Worm (Caenorhabditis elegans) whole organism, L2 larva: Measurements from ENCODE around the gene C34E10.9.
A peak's percentile ranks its signal among the peaks of the same experiment; 100 is the strongest.

Source experiments
- C34F6.9 ChIP-seq: fragments of 150-350 bp; optimal IDR thresholded peaks from 2 replicates; lab custom pipeline; 2014; ENCODE audit warnings: missing biosample characterization, missing genetic modification characterization
- F13H6.1 ChIP-seq: sonication (generic microtip); optimal IDR thresholded peaks from 2 replicates; lab custom pipeline; 2016; ENCODE audit warnings: missing genetic modification characterization, missing compliant biosample characterization
- R02D3.7 ChIP-seq: fragments of 150-350 bp; optimal IDR thresholded peaks from 2 replicates; lab custom pipeline; 2014; ENCODE audit warnings: missing biosample characterization, missing genetic modification characterization
- ZK546.5 ChIP-seq: sonication (generic microtip); optimal IDR thresholded peaks from 2 replicates; lab custom pipeline; 2017; ENCODE audit warnings: missing biosample characterization, missing genetic modification characterization
- alr-1 ChIP-seq: fragments of 150-350 bp; optimal IDR thresholded peaks from 2 replicates; lab custom pipeline; 2014; ENCODE audit warnings: missing biosample characterization, missing genetic modification characterization
- aly-2 ChIP-seq: fragments of 150-350 bp; optimal IDR thresholded peaks from 2 replicates; lab custom pipeline; 2014; ENCODE audit warnings: missing biosample characterization, missing genetic modification characterization
- ama-1 ChIP-seq: fragments of 150-350 bp; optimal IDR thresholded peaks from 2 replicates; lab custom pipeline; 2018; ENCODE audit warnings: inconsistent platforms
- blmp-1 ChIP-seq: sonication (generic microtip); optimal IDR thresholded peaks from 2 replicates; lab custom pipeline; 2017; ENCODE audit warnings: missing genetic modification characterization, mild to moderate bottlenecking, missing compliant biosample characterization, antibody characterized with exemption, moderate library complexity; ENCODE audit not compliant: insufficient read depth
- ceh-16 ChIP-seq: fragments of 150-350 bp; optimal IDR thresholded peaks from 2 replicates; lab custom pipeline; 2014; ENCODE audit warnings: missing biosample characterization, missing genetic modification characterization
- crh-2 ChIP-seq: sonication (generic microtip); optimal IDR thresholded peaks from 2 replicates; lab custom pipeline; 2017; ENCODE audit warnings: missing biosample characterization, missing genetic modification characterization
- dmd-4 ChIP-seq: sonication (generic microtip); optimal IDR thresholded peaks from 2 replicates; lab custom pipeline; 2017; ENCODE audit warnings: missing biosample characterization, missing genetic modification characterization
- elt-3 ChIP-seq: sonication (generic microtip); optimal IDR thresholded peaks from 2 replicates; lab custom pipeline; 2017; ENCODE audit warnings: missing biosample characterization, missing genetic modification characterization
- fos-1 ChIP-seq: fragments of 150-350 bp; optimal IDR thresholded peaks from 2 replicates; lab custom pipeline; 2014; ENCODE audit warnings: missing biosample characterization, missing genetic modification characterization
- gmeb-1 ChIP-seq: fragments of 150-350 bp; optimal IDR thresholded peaks from 2 replicates; lab custom pipeline; 2014; ENCODE audit warnings: missing biosample characterization, missing genetic modification characterization
- lin-11 ChIP-seq: fragments of 150-350 bp; sonication (generic microtip); optimal IDR thresholded peaks from 2 replicates; lab custom pipeline; 2014; ENCODE audit warnings: missing biosample characterization, missing genetic modification characterization, inconsistent platforms, mixed read lengths
- lin-39 ChIP-seq: fragments of 150-350 bp; optimal IDR thresholded peaks from 2 replicates; lab custom pipeline; 2014; ENCODE audit warnings: missing biosample characterization, missing genetic modification reagents, missing genetic modification characterization
- lsy-2 ChIP-seq, 2 experiments: fragments of 150-350 bp in 1 of 2; sonication (generic microtip) in 1 of 2; optimal IDR thresholded peaks; 2 replicates each; lab custom pipeline; 2014 to 2017; ENCODE audit warnings: missing biosample characterization in 2 of 2, missing genetic modification characterization in 2 of 2
- mab-5 ChIP-seq: fragments of 150-350 bp; optimal IDR thresholded peaks from 2 replicates; lab custom pipeline; 2014; ENCODE audit warnings: missing biosample characterization, missing genetic modification characterization
- mdl-1 ChIP-seq, 2 experiments: fragments of 150-350 bp in 1 of 2; sonication (generic microtip) in 1 of 2; optimal IDR thresholded peaks; 2 replicates each; lab custom pipeline; 2017; ENCODE audit warnings: missing biosample characterization in 2 of 2, missing genetic modification characterization in 2 of 2
- nhr-10 ChIP-seq: sonication (generic microtip); optimal IDR thresholded peaks from 2 replicates; lab custom pipeline; 2017; ENCODE audit warnings: missing biosample characterization, missing genetic modification characterization
- nhr-11 ChIP-seq: fragments of 150-350 bp; optimal IDR thresholded peaks from 2 replicates; lab custom pipeline; 2014; ENCODE audit warnings: missing biosample characterization, missing genetic modification characterization
- nhr-129 ChIP-seq: fragments of 150-350 bp; optimal IDR thresholded peaks from 2 replicates; lab custom pipeline; 2014; ENCODE audit warnings: missing biosample characterization, missing genetic modification characterization
- nhr-21 ChIP-seq: fragments of 150-350 bp; optimal IDR thresholded peaks from 2 replicates; lab custom pipeline; 2014; ENCODE audit warnings: missing biosample characterization, missing genetic modification characterization
- nhr-23 ChIP-seq: fragments of 150-350 bp; optimal IDR thresholded peaks from 2 replicates; lab custom pipeline; 2014; ENCODE audit warnings: missing biosample characterization, missing genetic modification reagents, missing genetic modification characterization
- nhr-6 ChIP-seq: fragments of 150-350 bp; optimal IDR thresholded peaks from 2 replicates; lab custom pipeline; 2014; ENCODE audit warnings: missing biosample characterization, missing genetic modification characterization
- nhr-77 ChIP-seq: fragments of 150-350 bp; optimal IDR thresholded peaks from 2 replicates; lab custom pipeline; 2014; ENCODE audit warnings: missing biosample characterization, missing genetic modification characterization
- peb-1 ChIP-seq: fragments of 150-350 bp; optimal IDR thresholded peaks from 2 replicates; lab custom pipeline; 2014; ENCODE audit warnings: missing biosample characterization, missing genetic modification characterization
- sem-4 ChIP-seq: fragments of 150-350 bp; optimal IDR thresholded peaks from 2 replicates; lab custom pipeline; 2014; ENCODE audit warnings: missing biosample characterization, missing genetic modification reagents, missing genetic modification characterization
- skn-1 ChIP-seq: sonication (generic microtip); optimal IDR thresholded peaks from 2 replicates; lab custom pipeline; 2017; ENCODE audit warnings: missing biosample characterization, missing genetic modification characterization
- sma-3 ChIP-seq: sonication (generic microtip); optimal IDR thresholded peaks from 2 replicates; lab custom pipeline; 2016; ENCODE audit warnings: missing genetic modification reagents, missing genetic modification characterization, missing compliant biosample characterization
- snpc-4 ChIP-seq: fragments of 150-350 bp; optimal IDR thresholded peaks from 2 replicates; lab custom pipeline; 2014; ENCODE audit warnings: missing biosample characterization, missing genetic modification characterization
- unc-39 ChIP-seq: fragments of 150-350 bp; optimal IDR thresholded peaks from 2 replicates; lab custom pipeline; 2014; ENCODE audit warnings: missing biosample characterization, missing genetic modification characterization
- unc-55 ChIP-seq: fragments of 150-350 bp; sonication (generic microtip); optimal IDR thresholded peaks from 3 replicates; lab custom pipeline; 2014; ENCODE audit warnings: missing biosample characterization, missing genetic modification reagents, missing genetic modification characterization
- unc-62 ChIP-seq: fragments of 150-350 bp; optimal IDR thresholded peaks from 2 replicates; lab custom pipeline; 2014; ENCODE audit warnings: missing biosample characterization, missing genetic modification reagents, missing genetic modification characterization
- zag-1 ChIP-seq: fragments of 150-350 bp; optimal IDR thresholded peaks from 2 replicates; lab custom pipeline; 2014; ENCODE audit warnings: missing biosample characterization, missing genetic modification characterization
- ztf-1 ChIP-seq: fragments of 200-800 bp; sonication (Bioruptor generic); conservative IDR thresholded peaks from 2 replicates; pipeline ENCODE4 v1.3.6; 2022; ENCODE audit warnings: missing genetic modification characterization, missing compliant biosample characterization
- ztf-11 ChIP-seq: sonication (generic microtip); optimal IDR thresholded peaks from 2 replicates; lab custom pipeline; 2017; ENCODE audit warnings: missing biosample characterization, missing genetic modification characterization
- ztf-4 ChIP-seq: fragments of 150-350 bp; optimal IDR thresholded peaks from 2 replicates; lab custom pipeline; 2014; ENCODE audit warnings: missing biosample characterization, missing genetic modification characterization

Gene C34E10.9

ce11 chrIII:5227831-5228467 is 35.2 kb downstream of the C34E10.9 start, which contains the start of the genes C34E10.12, C34E10.10 and atp-2 (continued):
- TF ChIP-seq ceh-16 (tag; lab: Kevin White, UChicago) (peak; percentile 50), F13H6.1 (tag; lab: Kevin White, UChicago) (peak; percentile 74), R02D3.7 (tag; lab: Kevin White, UChicago) (no peak), zag-1 (tag; lab: Kevin White, UChicago) (peak; percentile 68), nhr-21 (tag; lab: Kevin White, UChicago) (peak; percentile 62), ama-1 (lab: Kevin White, UChicago) (peak; percentile 74), nhr-6 (tag; lab: Kevin White, UChicago) (peak; percentile 60), snpc-4 (tag; lab: Kevin White, UChicago) (peak; percentile 60)

DNA sequence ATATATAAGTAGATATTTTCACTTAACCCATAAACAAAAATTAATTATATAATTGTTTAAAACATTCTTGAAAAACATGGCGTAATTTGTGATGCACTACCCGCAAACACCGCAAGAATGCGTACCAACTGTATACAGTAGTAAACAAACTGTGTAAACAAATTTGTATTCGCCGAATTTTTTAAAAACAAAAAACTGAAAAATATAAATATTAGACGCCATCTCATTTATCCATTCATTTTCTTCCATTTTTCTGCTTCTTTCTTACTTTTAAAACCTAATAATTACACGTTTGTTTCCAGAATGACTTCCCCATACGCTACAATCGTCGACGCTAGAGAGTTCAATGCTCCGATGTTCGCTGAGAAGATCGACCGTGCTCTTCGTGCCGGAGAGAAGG is 37.9 kb downstream of the C34E10.9 start, which contains the start of gene nex-1:
nex-1 (plus strand) TSS at position 301 of the 400 bp plus-strand sequence.
- TF ChIP-seq R02D3.7 (tag; lab: Kevin White, UChicago) (no peak), ama-1 (lab: Kevin White, UChicago) (no peak), sem-4 (no peak), peb-1 (tag; lab: Kevin White, UChicago) (no peak), aly-2 (tag; lab: Kevin White, UChicago) (no peak), sma-3 (GFP tag; lab: Kevin White, UChicago) (no peak), nhr-10 (no peak), alr-1 (tag; lab: Kevin White, UChicago) (no peak), mdl-1 (tag; optimal IDR thresholded peaks at IDR 0.05; lab: Kevin White, UChicago) (no peak), nhr-23 (no peak), lin-39 (tag; lab: Kevin White, UChicago) (no peak), lin-11 (no peak), ztf-4 (tag; lab: Kevin White, UChicago) (no peak)

DNA sequence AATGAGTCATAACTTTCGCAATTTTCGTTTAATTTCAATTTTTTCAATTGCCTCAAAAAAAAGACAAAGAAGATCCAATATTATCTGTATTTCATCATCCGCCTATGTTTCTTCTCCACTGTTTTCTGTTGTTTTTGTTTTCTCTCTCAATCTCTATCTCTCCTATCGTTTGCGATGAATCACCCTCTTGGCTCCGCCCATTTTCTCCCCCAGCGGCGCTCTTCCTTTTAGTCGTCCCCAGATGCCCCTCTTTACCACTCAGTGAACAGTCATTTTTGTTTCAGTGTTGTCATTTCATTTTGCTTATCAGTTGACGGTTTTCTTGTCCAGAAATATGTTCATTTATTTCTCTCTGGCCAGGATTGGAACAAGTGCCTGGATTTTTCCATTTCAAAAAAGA is 38.3 kb downstream of the C34E10.9 start:
- TF ChIP-seq aly-2 (tag; lab: Kevin White, UChicago) (no peak), ceh-16 (tag; lab: Kevin White, UChicago) (no peak), nhr-129 (tag; lab: Kevin White, UChicago) (peak; percentile 61), C34F6.9 (peak; percentile 51), unc-55 (GFP tag; lab: Kevin White, UChicago) (peak; percentile 63), sma-3 (GFP tag; lab: Kevin White, UChicago) (peak; percentile 47), fos-1 (peak; percentile 94)

DNA sequence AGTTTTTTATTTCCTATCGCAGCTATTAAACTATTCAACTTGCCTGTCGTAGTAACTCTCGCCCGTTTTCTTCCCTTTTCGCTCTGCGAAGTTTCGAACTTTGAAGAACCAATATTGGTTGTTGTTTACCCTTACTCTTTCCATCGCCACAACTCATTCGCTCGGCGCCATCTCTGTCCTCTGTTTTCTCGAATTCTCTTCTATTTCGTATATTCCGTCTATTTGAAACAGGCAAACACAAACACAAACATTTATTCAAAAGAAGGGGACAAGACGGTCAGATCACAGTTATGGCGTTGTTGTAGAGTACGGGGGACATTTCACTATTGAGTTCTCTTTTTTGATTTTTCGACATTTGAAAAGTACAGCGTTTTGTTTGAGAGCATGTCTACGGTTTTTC is 40.4 kb downstream of the C34E10.9 start:
- no peak for TF ChIP-seq peb-1 (tag; lab: Kevin White, UChicago)
- TF ChIP-seq mdl-1 (tag; optimal IDR thresholded peaks at IDR 0.05; lab: Kevin White, UChicago), result no peak
- TF ChIP-seq nhr-10, result no peak
- no peak for TF ChIP-seq unc-55 (GFP tag; lab: Kevin White, UChicago)
- TF ChIP-seq nhr-11, result no peak
- no peak for TF ChIP-seq lin-39 (tag; lab: Kevin White, UChicago)
- no peak for TF ChIP-seq ama-1 (lab: Kevin White, UChicago)
- TF ChIP-seq F13H6.1 (tag; lab: Kevin White, UChicago), result peak; percentile 60
- no peak for TF ChIP-seq crh-2 (tag; lab: Kevin White, UChicago)
- TF ChIP-seq sma-3 (GFP tag; lab: Kevin White, UChicago), result no peak
- no peak for TF ChIP-seq nhr-77 (tag; lab: Kevin White, UChicago)
- no peak for TF ChIP-seq ZK546.5
- no peak for TF ChIP-seq nhr-21 (tag; lab: Kevin White, UChicago)
- peak; percentile 62 for TF ChIP-seq nhr-129 (tag; lab: Kevin White, UChicago)
- TF ChIP-seq ztf-11, result no peak
- no peak for TF ChIP-seq lsy-2 (tag; optimal IDR thresholded peaks at IDR 0.05; lab: Kevin White, UChicago)
- TF ChIP-seq mab-5 (tag; lab: Kevin White, UChicago), result no peak

- TF ChIP-seq nhr-21 (tag; lab: Kevin White, UChicago) (no peak), ceh-16 (tag; lab: Kevin White, UChicago) (no peak), nhr-11 (no peak), nhr-23 (no peak), blmp-1 (tag; lab: Kevin White, UChicago) (no peak), nhr-129 (tag; lab: Kevin White, UChicago) (no peak), mab-5 (tag; lab: Kevin White, UChicago) (no peak), crh-2 (tag; lab: Kevin White, UChicago) (no peak), gmeb-1 (no peak), elt-3 (tag; lab: Kevin White, UChicago) (no peak), ztf-1 (no peak), unc-62 (GFP tag; lab: Kevin White, UChicago) (no peak), nhr-10 (no peak), ama-1 (lab: Kevin White, UChicago) (no peak), dmd-4 (no peak), zag-1 (tag; lab: Kevin White, UChicago) (no peak), unc-39 (tag; lab: Kevin White, UChicago) (no peak), lin-39 (tag; lab: Kevin White, UChicago) (no peak), skn-1 (tag; lab: Kevin White, UChicago) (no peak), peb-1 (tag; lab: Kevin White, UChicago) (no peak)
- TF ChIP-seq, all 48 proteins: peak for 0
Observed at ce11 chrIII:5221820-5222219, 41.4 kb downstream of the C34E10.9 start.
